Fruit fly (Drosophila melanogaster) whole organism: Measurements from ENCODE around the gene TfIIA-L.

Experiments
- CG8478 ChIP-seq: fragments of >200 bp; optimal IDR thresholded peaks from 2 replicates; lab custom pipeline; 2018; ENCODE audit warnings: inconsistent platforms
- Dll ChIP-seq: fragments of >200 bp; optimal IDR thresholded peaks from 2 replicates; lab custom pipeline; 2017
- EcR ChIP-seq, 2 experiments: fragments of >200 bp; optimal IDR thresholded peaks; 2 replicates each; lab custom pipeline; 2017; ENCODE audit warnings: missing biosample characterization in 2 of 2, missing genetic modification characterization in 2 of 2, missing genetic modification reagents in 2 of 2
- pan ChIP-seq: fragments of >200 bp; optimal IDR thresholded peaks from 2 replicates; lab custom pipeline; 2017
- psq ChIP-seq: fragments of >200 bp; optimal IDR thresholded peaks from 2 replicates; lab custom pipeline; 2017
- usp ChIP-seq: fragments of >200 bp; optimal IDR thresholded peaks from 2 replicates; lab custom pipeline; 2017; ENCODE audit warnings: missing biosample characterization, missing genetic modification characterization, mixed read lengths

The TfIIA-L gene

dm6 chr3R:27250907-27251306, at the start of gene TfIIA-L, which contains the start of gene TTLL6B:
Gene TfIIA-L (plus strand): TSS chr3R:27251112.
Gene TTLL6B (minus strand): TSS chr3R:27251007.
- TF ChIP-seq CG8478 (lab: Kevin White, UChicago): no peak
- no peak for TF ChIP-seq Dll
- no peak for TF ChIP-seq psq (lab: Kevin White, UChicago)
- TF ChIP-seq EcR (GFP tag; optimal IDR thresholded peaks at IDR 0.05; lab: Kevin White, UChicago): no peak
- TF ChIP-seq pan (lab: Kevin White, UChicago): no peak
- TF ChIP-seq usp (GFP tag; lab: Kevin White, UChicago): no peak

DNA sequence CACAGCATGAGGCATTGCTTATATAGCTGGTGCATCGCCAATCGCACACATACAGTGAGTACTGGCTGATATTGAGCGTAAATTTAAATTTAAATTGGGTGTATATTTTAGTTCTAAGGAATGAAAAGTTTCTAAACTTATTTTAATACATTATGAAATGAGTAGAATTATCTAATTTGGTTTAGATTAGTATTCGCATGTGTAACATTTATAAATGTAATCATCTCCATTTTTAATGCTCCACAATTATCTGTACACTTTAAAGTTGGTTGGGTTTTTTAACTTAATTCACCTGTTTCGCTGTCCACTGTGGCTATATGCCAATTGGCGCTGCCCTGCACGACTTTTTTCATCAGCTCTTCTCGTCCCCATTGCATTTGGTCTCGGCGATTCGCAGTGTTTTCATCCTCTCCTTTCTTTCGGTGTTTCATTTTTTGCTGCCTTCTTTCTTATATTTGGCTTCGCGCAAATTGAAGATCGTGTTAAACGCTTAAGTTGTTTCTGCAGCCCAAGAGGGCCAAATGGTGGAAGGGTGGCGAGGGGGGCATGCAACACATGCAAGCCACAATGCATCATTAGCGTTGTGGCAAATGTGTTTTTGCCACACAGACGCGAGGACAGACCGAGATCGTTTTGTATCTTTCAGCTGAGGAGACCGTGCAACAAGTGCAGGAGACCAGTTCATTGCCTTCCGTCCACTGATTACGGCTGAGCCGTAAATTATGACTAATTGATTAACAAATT, 49.2 kb upstream of the TfIIA-L start:
- TF ChIP-seq usp (GFP tag; lab: Kevin White, UChicago) (no peak), CG8478 (lab: Kevin White, UChicago) (no peak), psq (lab: Kevin White, UChicago) (no peak), Dll (peak; percentile 41)

dm6 chr3R:27202330-27202729, 48.6 kb upstream of the TfIIA-L start:
- no peak for TF ChIP-seq psq (lab: Kevin White, UChicago)
- no peak for TF ChIP-seq EcR (GFP tag; optimal IDR thresholded peaks at IDR 0.05; lab: Kevin White, UChicago)
- no peak for TF ChIP-seq CG8478 (lab: Kevin White, UChicago)
- TF ChIP-seq pan (lab: Kevin White, UChicago): no peak
- no peak for TF ChIP-seq usp (GFP tag; lab: Kevin White, UChicago)
- no peak for TF ChIP-seq Dll

DNA sequence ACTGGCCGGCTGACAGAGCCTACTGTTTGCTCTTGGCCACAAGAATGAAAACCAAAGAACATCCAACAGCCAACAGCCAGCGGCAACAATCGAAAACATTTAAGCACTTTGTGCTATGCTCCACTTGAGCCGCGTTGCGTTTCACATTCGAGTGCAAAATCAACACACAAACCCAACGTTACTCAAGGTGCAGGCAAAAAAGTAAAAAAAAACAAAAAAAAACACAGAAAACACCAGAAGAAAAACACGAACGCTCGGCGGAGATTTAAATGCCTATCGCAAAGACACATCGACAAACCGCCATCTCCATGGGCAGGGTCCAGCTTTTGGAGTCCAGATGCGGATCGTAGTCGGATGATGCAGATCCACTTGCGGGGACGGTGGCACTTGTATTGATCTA, 47.1 kb upstream of the TfIIA-L start:
- no peak for TF ChIP-seq CG8478 (lab: Kevin White, UChicago)
- TF ChIP-seq pan (lab: Kevin White, UChicago): no peak
- TF ChIP-seq usp (GFP tag; lab: Kevin White, UChicago): no peak
- no peak for TF ChIP-seq Dll
- TF ChIP-seq psq (lab: Kevin White, UChicago): no peak
- TF ChIP-seq EcR (GFP tag; optimal IDR thresholded peaks at IDR 0.05; lab: Kevin White, UChicago): no peak

DNA sequence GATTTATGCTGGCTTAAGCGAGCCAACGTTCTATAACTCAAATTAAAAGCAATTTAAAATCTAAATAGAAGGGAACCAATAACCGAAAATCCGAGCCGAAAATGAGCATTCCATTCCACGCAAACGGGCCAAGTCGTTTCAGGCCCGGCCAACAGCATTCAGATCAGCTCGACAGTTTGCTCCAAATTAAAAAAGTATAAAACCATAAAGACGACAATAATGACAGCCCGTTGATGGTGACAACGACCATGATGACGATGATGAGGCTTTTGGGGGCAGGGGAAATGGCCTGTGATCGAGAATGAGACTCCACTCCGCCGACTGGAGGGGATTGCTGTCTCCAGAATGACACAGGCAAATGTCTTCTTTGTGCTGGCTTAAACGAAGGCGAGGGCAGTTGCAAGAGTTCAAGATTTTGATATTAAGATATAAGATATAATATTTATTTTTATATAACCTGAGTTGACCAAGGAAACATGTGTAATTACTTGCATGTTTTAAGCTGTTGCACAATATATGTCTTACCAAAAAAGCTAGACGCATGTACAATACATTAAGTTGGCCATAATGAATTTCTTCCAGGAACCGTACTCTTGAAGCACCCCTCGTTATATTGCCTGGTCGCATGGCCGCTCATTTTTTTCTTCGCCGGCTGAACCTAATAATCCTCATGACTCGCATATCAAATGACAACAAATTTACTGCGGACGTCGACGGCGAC, 46.1 kb upstream of the TfIIA-L start:
- TF ChIP-seq pan (lab: Kevin White, UChicago): no peak
- no peak for TF ChIP-seq EcR (GFP tag; optimal IDR thresholded peaks at IDR 0.05; lab: Kevin White, UChicago)
- TF ChIP-seq Dll: no peak
- TF ChIP-seq usp (GFP tag; lab: Kevin White, UChicago): no peak
- no peak for TF ChIP-seq CG8478 (lab: Kevin White, UChicago)
- no peak for TF ChIP-seq psq (lab: Kevin White, UChicago)

dm6 chr3R:27208724-27209343, 42.1 kb upstream of the TfIIA-L start:
- TF ChIP-seq pan (lab: Kevin White, UChicago): no peak
- no peak for TF ChIP-seq usp (GFP tag; lab: Kevin White, UChicago)
- TF ChIP-seq Dll: no peak
- TF ChIP-seq psq (lab: Kevin White, UChicago): no peak
- no peak for TF ChIP-seq EcR (GFP tag; optimal IDR thresholded peaks at IDR 0.05; lab: Kevin White, UChicago)

DNA sequence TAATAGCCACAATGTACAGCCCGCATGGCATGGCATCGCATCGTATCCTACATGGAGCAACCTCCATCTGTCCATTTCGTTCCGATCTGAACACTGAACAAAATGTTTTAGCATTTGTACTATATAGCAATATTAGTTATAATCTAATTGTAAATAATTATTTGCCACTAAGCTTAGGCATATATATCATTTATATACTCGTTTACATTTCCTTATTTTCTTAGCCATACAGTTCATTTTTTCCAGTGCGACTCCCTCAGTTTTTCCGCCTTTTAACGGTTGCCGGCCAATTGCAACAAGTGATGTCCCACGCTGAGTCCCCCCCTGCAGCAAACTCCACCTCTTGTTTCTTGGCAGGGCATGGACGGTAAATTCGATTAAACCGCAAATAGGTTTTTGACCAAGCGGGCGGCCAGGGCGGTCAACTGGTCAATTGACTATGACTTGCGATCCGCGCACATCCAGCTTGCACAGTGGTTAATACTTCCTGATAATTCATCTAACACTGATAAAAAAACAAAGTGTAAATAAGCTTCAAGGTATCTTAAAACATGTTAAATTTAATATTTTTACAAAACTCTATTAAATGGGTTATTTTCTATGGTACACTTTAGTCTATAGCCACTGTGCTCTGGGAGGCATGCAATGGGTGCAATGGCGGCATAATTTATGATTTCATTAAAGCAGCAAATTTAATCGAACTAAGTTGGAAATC, 41.2 kb upstream of the TfIIA-L start:
- TF ChIP-seq pan (lab: Kevin White, UChicago) (no peak), psq (lab: Kevin White, UChicago) (no peak), EcR (GFP tag; optimal IDR thresholded peaks at IDR 0.05; lab: Kevin White, UChicago) (no peak), CG8478 (lab: Kevin White, UChicago) (no peak), Dll (no peak)

DNA sequence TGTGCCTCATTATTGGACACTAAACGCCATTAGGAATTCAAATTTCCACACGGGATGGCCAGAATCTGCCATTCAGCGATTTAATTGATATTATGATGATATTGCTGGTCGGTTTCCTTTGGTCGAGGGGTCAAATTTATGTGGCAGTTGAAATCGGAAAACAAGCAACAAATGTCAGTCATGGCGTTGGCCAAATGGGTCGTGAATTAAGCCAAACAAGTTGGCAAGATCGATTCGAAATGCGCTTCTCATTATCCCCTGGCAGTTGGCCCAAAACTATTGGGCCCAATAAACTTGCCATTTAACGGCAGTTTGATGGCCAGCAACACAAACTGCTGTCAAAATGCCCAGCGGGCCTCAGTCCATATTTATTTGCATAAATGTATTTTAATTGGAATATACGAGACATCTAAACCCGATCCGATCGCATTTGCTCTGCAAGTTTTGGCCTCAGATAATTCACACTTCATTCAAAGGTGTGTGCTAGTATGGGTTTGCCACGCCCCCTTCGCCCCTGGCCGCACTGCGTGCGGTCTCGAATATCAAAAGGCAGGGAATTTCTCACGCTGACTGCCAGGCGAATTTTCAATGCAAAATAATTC, 37.8 kb upstream of the TfIIA-L start:
- TF ChIP-seq usp (GFP tag; lab: Kevin White, UChicago) (no peak), CG8478 (lab: Kevin White, UChicago) (no peak), EcR (GFP tag; optimal IDR thresholded peaks at IDR 0.05; lab: Kevin White, UChicago) (no peak), psq (lab: Kevin White, UChicago) (no peak), pan (lab: Kevin White, UChicago) (no peak), Dll (no peak)

DNA sequence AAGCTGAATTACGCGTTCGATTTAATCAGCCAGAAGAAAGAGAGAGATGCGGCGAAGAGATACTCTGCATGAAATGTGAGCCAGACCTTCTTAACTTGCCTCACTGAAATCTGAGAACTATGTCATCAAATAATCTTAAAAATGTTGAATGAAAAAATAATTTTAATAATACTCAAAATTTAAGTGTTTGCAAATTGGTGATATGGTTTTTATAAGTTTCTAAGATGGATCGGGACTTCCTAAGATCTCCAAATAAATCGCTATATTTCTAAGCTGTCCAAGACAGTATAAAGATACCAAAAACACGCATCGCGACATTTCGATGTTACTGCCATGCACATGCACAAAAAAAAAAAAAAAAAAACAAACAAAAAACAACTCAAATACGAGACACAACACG, 36.0 kb upstream of the TfIIA-L start:
- TF ChIP-seq Dll (no peak), CG8478 (lab: Kevin White, UChicago) (no peak), usp (GFP tag; lab: Kevin White, UChicago) (no peak), EcR (GFP tag; optimal IDR thresholded peaks at IDR 0.05; lab: Kevin White, UChicago) (no peak)

DNA sequence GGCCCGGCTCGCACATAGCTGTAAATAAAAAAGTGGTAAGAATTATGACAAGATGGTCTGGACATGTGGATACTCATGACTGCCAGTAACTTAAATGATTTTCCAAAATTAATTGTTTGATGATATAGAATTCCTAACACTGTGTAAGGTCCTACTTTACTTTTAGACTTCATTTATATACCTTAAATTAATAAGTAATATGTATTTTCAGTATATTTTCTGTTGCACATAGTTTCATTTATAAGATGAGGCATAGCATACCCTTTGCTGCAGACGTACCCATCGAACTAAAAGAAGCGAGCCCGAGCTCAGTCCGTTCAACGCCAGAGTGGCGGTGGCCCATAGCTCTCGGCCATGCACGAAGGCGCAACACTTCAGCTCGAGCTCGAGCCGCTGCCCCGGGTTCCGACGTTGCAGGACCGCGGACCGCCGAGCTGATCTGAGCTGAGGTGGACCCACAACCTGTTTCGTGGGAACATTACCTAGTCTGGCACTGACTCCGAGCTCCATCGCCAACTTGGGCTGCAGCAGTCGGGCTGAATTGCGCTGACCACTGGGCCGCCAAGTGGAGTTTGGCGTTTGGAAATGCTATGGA, 33.4 kb upstream of the TfIIA-L start:
- TF ChIP-seq pan (lab: Kevin White, UChicago) (peak; percentile 86), usp (GFP tag; lab: Kevin White, UChicago) (no peak), EcR (GFP tag; optimal IDR thresholded peaks at IDR 0.05; lab: Kevin White, UChicago) (no peak), psq (lab: Kevin White, UChicago) (no peak)
